Fruit fly (Drosophila melanogaster) whole organism, pupa: ENCODE data around the gene CG12728.
A peak's percentile ranks its signal among the peaks of the same experiment; 100 is the strongest.

Source experiments
- CG10348 ChIP-seq: fragments of 200-800 bp; sonication (Bioruptor generic); IDR thresholded peaks from 2 replicates; pipeline ENCODE4 v1.3.6; 2022; ENCODE audit warnings: missing biosample characterization, missing genetic modification characterization
- CG12605 ChIP-seq: fragments of 200-800 bp; sonication (Bioruptor generic); IDR thresholded peaks from 2 replicates; pipeline ENCODE4 v1.3.6; 2022; ENCODE audit warnings: missing biosample characterization, missing genetic modification characterization
- CG13204 ChIP-seq: fragments of 200-800 bp; sonication (Bioruptor generic); optimal IDR thresholded peaks from 2 replicates; lab custom pipeline; 2018; ENCODE audit warnings: missing biosample characterization, mild to moderate bottlenecking, missing genetic modification characterization, moderate library complexity
- CG14655 ChIP-seq: fragments of 200-800 bp; sonication (Bioruptor generic); optimal IDR thresholded peaks from 3 replicates; lab custom pipeline; 2017; ENCODE audit warnings: mild to moderate bottlenecking, missing biosample characterization, missing genetic modification reagents, missing genetic modification characterization
- CG15710 ChIP-seq: fragments of 200-800 bp; sonication (Bioruptor generic); optimal IDR thresholded peaks from 2 replicates; lab custom pipeline; 2018; ENCODE audit warnings: missing biosample characterization, mild to moderate bottlenecking, missing genetic modification characterization, moderate library complexity
- CG17806 ChIP-seq: fragments of 200-800 bp; sonication (Bioruptor generic); optimal IDR thresholded peaks from 2 replicates; lab custom pipeline; 2018; ENCODE audit warnings: missing biosample characterization, mild to moderate bottlenecking, missing genetic modification characterization, moderate library complexity
- CG32121 ChIP-seq: fragments of 200-800 bp; sonication (Bioruptor generic); IDR thresholded peaks from 2 replicates; pipeline ENCODE4 v1.3.6; 2022; ENCODE audit warnings: missing biosample characterization, missing genetic modification characterization
- CG34367 ChIP-seq: fragments of 200-800 bp; sonication (Bioruptor generic); optimal IDR thresholded peaks from 2 replicates; lab custom pipeline; 2018; ENCODE audit warnings: missing biosample characterization, mild to moderate bottlenecking, missing genetic modification characterization
- CG4496 ChIP-seq: fragments of 200-800 bp; sonication (Bioruptor generic); IDR thresholded peaks from 3 replicates; pipeline ENCODE4 v1.3.6; 2022; ENCODE audit warnings: missing biosample characterization, missing genetic modification characterization
- CG8159 ChIP-seq: fragments of 200-800 bp; sonication (Bioruptor generic); optimal IDR thresholded peaks from 3 replicates; lab custom pipeline; 2018; ENCODE audit warnings: missing biosample characterization, mild to moderate bottlenecking, missing genetic modification characterization, moderate library complexity
- CG8301 ChIP-seq: fragments of 200-800 bp; sonication (Bioruptor generic); optimal IDR thresholded peaks from 2 replicates; lab custom pipeline; 2018; ENCODE audit warnings: missing biosample characterization, mild to moderate bottlenecking, missing genetic modification characterization
- CG9948 ChIP-seq: fragments of 200-800 bp; sonication (Bioruptor generic); optimal IDR thresholded peaks from 2 replicates; lab custom pipeline; 2018; ENCODE audit warnings: missing biosample characterization, mild to moderate bottlenecking, missing genetic modification characterization, moderate library complexity
- D1 ChIP-seq: fragments of 200-800 bp; sonication (Bioruptor generic); optimal IDR thresholded peaks from 2 replicates; lab custom pipeline; 2018; ENCODE audit warnings: missing biosample characterization, mild to moderate bottlenecking, missing genetic modification characterization, moderate library complexity
- EcR ChIP-seq: fragments of 200-800 bp; sonication (Bioruptor generic); optimal IDR thresholded peaks from 3 replicates; lab custom pipeline; 2019; ENCODE audit warnings: missing biosample characterization, missing genetic modification characterization, mild to moderate bottlenecking, moderate library complexity, missing genetic modification reagents
- Ets98B ChIP-seq: fragments of 200-800 bp; sonication (Bioruptor generic); IDR thresholded peaks from 2 replicates; pipeline ENCODE4 v1.3.6; 2022; ENCODE audit warnings: missing biosample characterization, missing genetic modification characterization
- Pif1A ChIP-seq: fragments of 200-800 bp; sonication (Bioruptor generic); optimal IDR thresholded peaks from 3 replicates; lab custom pipeline; 2016; ENCODE audit warnings: missing biosample characterization, missing genetic modification characterization
- Pif1B ChIP-seq: fragments of 200-800 bp; sonication (Bioruptor generic); optimal IDR thresholded peaks from 3 replicates; lab custom pipeline; 2016; ENCODE audit warnings: missing biosample characterization, missing genetic modification characterization
- Snoo ChIP-seq: fragments of 200-800 bp; sonication (Bioruptor generic); optimal IDR thresholded peaks from 3 replicates; lab custom pipeline; 2017; ENCODE audit warnings: missing biosample characterization, mild to moderate bottlenecking, missing genetic modification characterization, inconsistent platforms
- fd96Ca ChIP-seq: fragments of 200-800 bp; sonication (Bioruptor generic); IDR thresholded peaks from 3 replicates; pipeline ENCODE4 v1.3.6; 2022; ENCODE audit warnings: missing biosample characterization, missing genetic modification characterization
- gl ChIP-seq: fragments of 200-800 bp; sonication (Bioruptor generic); optimal IDR thresholded peaks from 2 replicates; lab custom pipeline; 2018; ENCODE audit warnings: missing biosample characterization, mild to moderate bottlenecking, missing genetic modification characterization
- rn ChIP-seq: fragments of 200-800 bp; sonication (Bioruptor generic); IDR thresholded peaks from 2 replicates; pipeline ENCODE4 v1.3.6; 2022; ENCODE audit warnings: missing biosample characterization, missing genetic modification characterization

Gene CG12728

DNA sequence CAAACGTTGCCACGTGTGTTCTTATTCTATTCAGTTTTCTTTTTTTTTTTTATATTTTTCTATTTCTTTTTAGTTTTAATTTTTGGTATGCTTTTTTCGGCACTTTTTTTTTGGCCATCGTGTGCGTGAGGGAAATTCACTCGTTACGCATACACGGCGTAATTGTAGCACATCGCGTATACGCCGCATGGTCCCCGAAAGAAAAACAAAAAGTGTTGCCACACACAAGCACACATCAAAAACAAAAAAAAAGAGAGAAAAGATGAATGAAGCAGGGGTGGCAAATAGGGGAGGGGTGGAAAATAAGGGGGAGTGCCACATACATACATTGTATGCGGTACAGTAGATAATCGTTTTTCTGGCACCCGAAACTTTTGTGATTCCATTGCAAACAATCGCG is 35.4 kb downstream of the CG12728 start:
- peak; percentile 75; the same call in 2 of the 3 replicates for TF ChIP-seq CG4496
- no peak for TF ChIP-seq EcR
- TF ChIP-seq Snoo (tag; lab: Kevin White, UChicago): no peak
- peak; percentile 71 for TF ChIP-seq Ets98B
- TF ChIP-seq CG12605 (GFP tag; lab: Robert Waterston, UW): peak; percentile 49
- TF ChIP-seq CG14655 (GFP tag; lab: Kevin White, UChicago): no peak
- no peak for TF ChIP-seq CG8159 (tag; lab: Kevin White, UChicago)
- TF ChIP-seq CG9948: no peak
- no peak for TF ChIP-seq CG15710 (tag; lab: Kevin White, UChicago)
- TF ChIP-seq gl: no peak
- TF ChIP-seq CG17806 (tag; lab: Kevin White, UChicago): no peak
- TF ChIP-seq Pif1B (GFP tag; lab: Kevin White, UChicago): no peak
- TF ChIP-seq CG32121: peak; percentile 83
- no peak for TF ChIP-seq CG34367 (tag; lab: Kevin White, UChicago)
- TF ChIP-seq fd96Ca (GFP tag; lab: Robert Waterston, UW): peak; percentile 67
- no peak for TF ChIP-seq Pif1A
- TF ChIP-seq rn: peak; percentile 50; the same call in 1 of the 2 replicates
- TF ChIP-seq CG8301 (tag; lab: Kevin White, UChicago): no peak
- no peak for TF ChIP-seq CG13204 (GFP tag; lab: Kevin White, UChicago)
- no peak for TF ChIP-seq D1 (tag; lab: Kevin White, UChicago)
- TF ChIP-seq CG10348 (GFP tag; lab: Robert Waterston, UW): no peak
- TF ChIP-seq, all 21 proteins: peak for 6

DNA sequence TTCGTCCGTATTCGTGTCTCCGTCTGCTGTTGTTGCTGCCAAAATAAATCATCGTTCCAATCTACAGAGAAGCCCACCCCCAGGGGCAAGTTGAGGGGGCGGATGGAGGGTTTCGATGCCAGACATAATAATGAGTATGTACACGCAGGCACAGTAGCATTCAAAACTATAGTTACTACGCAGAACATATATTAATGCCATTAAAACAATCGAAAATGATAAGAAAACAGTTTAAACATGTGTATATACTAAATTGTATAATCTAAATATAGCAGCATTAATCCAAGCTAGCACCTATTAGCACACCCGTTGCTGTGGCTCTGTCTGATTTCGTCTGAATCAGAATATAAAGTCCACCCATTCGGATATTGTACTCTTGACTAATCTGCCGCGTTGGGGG is 38.5 kb downstream of the CG12728 start:
- TF ChIP-seq CG17806 (tag; lab: Kevin White, UChicago) (peak; percentile 63), Pif1A (peak; percentile 75), CG4496 (peak; percentile 82), EcR (no peak), rn (0 out of 2 replicates have a peak, but pooled peaks have one; percentile 17), CG14655 (GFP tag; lab: Kevin White, UChicago) (peak; percentile 57), CG32121 (peak; percentile 72), fd96Ca (GFP tag; lab: Robert Waterston, UW) (peak; percentile 79), Ets98B (peak; percentile 83), D1 (tag; lab: Kevin White, UChicago) (no peak), CG34367 (tag; lab: Kevin White, UChicago) (peak; percentile 60), CG12605 (GFP tag; lab: Robert Waterston, UW) (peak; percentile 64; the same call in 1 of the 2 replicates), CG8301 (tag; lab: Kevin White, UChicago) (peak; percentile 62), CG9948 (peak; percentile 61), gl (peak; percentile 63), Pif1B (GFP tag; lab: Kevin White, UChicago) (peak; percentile 72), CG10348 (GFP tag; lab: Robert Waterston, UW) (no peak), CG8159 (tag; lab: Kevin White, UChicago) (peak; percentile 75), Snoo (tag; lab: Kevin White, UChicago) (peak; percentile 88), CG15710 (tag; lab: Kevin White, UChicago) (peak; percentile 68), CG13204 (GFP tag; lab: Kevin White, UChicago) (peak; percentile 46)

DNA sequence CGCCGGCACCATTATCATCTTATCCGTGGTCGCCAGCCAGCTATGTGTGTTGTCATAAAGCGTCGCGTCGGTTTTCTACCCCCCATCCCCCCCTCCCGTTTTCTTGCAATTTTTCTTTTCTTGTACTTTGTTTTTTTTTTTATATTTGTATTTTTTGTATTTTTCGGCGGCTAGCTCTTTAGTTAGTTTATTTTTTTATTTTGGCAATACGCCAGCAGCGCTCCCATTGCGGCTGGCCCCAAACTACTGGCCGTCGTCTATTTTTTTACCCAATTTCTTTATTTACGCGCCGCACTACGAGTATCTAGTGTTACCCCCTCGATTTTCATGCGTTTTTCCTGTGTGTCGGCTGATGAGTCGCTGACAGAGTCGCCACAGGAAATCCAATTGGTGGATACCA is 39.0 kb downstream of the CG12728 start:
- peak; percentile 11; the same call in 1 of the 2 replicates for TF ChIP-seq CG12605 (GFP tag; lab: Robert Waterston, UW)
- no peak for TF ChIP-seq CG10348 (GFP tag; lab: Robert Waterston, UW)
- no peak for TF ChIP-seq CG34367 (tag; lab: Kevin White, UChicago)
- TF ChIP-seq CG8159 (tag; lab: Kevin White, UChicago): no peak
- TF ChIP-seq CG8301 (tag; lab: Kevin White, UChicago): no peak
- TF ChIP-seq CG17806 (tag; lab: Kevin White, UChicago): no peak
- TF ChIP-seq CG4496: peak; percentile 26; the same call in 1 of the 3 replicates
- no peak for TF ChIP-seq D1 (tag; lab: Kevin White, UChicago)
- TF ChIP-seq CG9948: no peak
- no peak for TF ChIP-seq CG14655 (GFP tag; lab: Kevin White, UChicago)
- TF ChIP-seq Ets98B: peak; percentile 50
- TF ChIP-seq Snoo (tag; lab: Kevin White, UChicago): no peak
- peak; percentile 23; the same call in 1 of the 2 replicates for TF ChIP-seq CG32121

DNA sequence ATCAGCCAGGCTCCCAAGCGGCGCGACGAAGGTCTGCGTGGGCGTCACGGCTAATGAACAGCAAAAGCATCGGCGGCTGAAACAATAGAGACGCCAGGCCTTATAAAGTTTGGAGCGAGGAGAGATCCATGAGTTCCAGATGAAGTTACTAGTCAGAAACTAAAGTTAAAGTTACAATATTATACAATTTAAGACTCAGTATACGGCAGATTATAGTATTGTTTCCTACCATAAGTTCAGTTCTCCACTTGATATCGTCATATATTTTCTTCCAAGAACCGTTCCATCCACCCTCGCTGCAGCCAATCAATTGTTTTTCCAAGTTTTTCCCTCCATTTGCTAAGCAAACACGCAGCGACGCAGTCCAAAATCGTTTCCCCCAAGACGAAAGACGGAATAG is 41.0 kb downstream of the CG12728 start:
- TF ChIP-seq Ets98B: no peak
- TF ChIP-seq CG17806 (tag; lab: Kevin White, UChicago): no peak
- TF ChIP-seq CG12605 (GFP tag; lab: Robert Waterston, UW): no peak
- TF ChIP-seq CG14655 (GFP tag; lab: Kevin White, UChicago): no peak
- no peak for TF ChIP-seq CG4496
- no peak for TF ChIP-seq CG32121
- no peak for TF ChIP-seq Snoo (tag; lab: Kevin White, UChicago)
- no peak for TF ChIP-seq fd96Ca (GFP tag; lab: Robert Waterston, UW)
- no peak for TF ChIP-seq gl
- TF ChIP-seq D1 (tag; lab: Kevin White, UChicago): no peak
- TF ChIP-seq, all 21 proteins: peak for 0

DNA sequence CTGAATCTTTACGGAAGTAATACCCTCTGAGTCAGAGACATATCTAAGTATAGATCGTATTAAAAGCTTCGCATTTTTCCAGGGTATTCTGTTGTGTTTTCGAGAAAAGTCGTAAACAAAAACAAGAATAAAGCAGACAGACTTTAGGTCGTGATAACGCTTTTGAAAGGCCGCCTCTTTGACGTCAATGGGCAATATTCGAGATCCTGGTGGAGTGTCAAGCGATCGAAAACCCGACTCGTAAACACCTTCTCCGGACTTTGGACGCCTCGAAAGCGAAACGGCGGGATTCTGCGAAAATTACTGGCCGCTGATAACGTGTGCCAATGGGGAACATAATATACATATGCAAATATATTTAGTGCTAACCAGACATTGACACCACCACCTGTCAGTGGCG is 45.0 kb downstream of the CG12728 start:
- TF ChIP-seq CG9948 (no peak), CG17806 (tag; lab: Kevin White, UChicago) (no peak), Pif1B (GFP tag; lab: Kevin White, UChicago) (no peak), CG10348 (GFP tag; lab: Robert Waterston, UW) (no peak), D1 (tag; lab: Kevin White, UChicago) (no peak), EcR (no peak), Pif1A (no peak), Ets98B (no peak), Snoo (tag; lab: Kevin White, UChicago) (no peak), CG32121 (no peak), CG14655 (GFP tag; lab: Kevin White, UChicago) (no peak), CG8159 (tag; lab: Kevin White, UChicago) (no peak), CG13204 (GFP tag; lab: Kevin White, UChicago) (no peak), rn (no peak), CG15710 (tag; lab: Kevin White, UChicago) (no peak), CG4496 (no peak), CG12605 (GFP tag; lab: Robert Waterston, UW) (no peak), CG34367 (tag; lab: Kevin White, UChicago) (no peak), fd96Ca (GFP tag; lab: Robert Waterston, UW) (no peak), CG8301 (tag; lab: Kevin White, UChicago) (no peak)
